Worm (Caenorhabditis elegans) whole organism, midembryonic: ENCODE data around the gene C50A2.3.
"Not testable (repeated sequence)": the region's sequence is repeated elsewhere in the genome, so short reads cannot be mapped to it uniquely, and the experiment has no call there.

Source experiments
- T22C8.4 ChIP-seq: fragments of 200-800 bp; sonication (Bioruptor generic); IDR thresholded peaks from 2 replicates; pipeline ENCODE4 v1.3.6; 2022; ENCODE audit warnings: missing genetic modification characterization, missing compliant biosample characterization
- cog-1 ChIP-seq: sonication (generic microtip); optimal IDR thresholded peaks from 2 replicates; lab custom pipeline; 2016; ENCODE audit warnings: missing genetic modification characterization, missing compliant biosample characterization
- flt-1 ChIP-seq: fragments of 200-800 bp; sonication (Bioruptor generic); IDR thresholded peaks from 2 replicates; pipeline ENCODE4 v1.3.6; 2022; ENCODE audit warnings: missing genetic modification characterization, missing compliant biosample characterization
- klf-2 ChIP-seq: fragments of 200-800 bp; sonication (Bioruptor generic); conservative IDR thresholded peaks from 2 replicates; pipeline ENCODE4 v1.3.6; 2022; ENCODE audit warnings: missing genetic modification reagents, missing genetic modification characterization, missing compliant biosample characterization
- med-1 ChIP-seq: sonication (generic microtip); optimal IDR thresholded peaks from 2 replicates; lab custom pipeline; 2017; ENCODE audit warnings: missing genetic modification characterization, mild to moderate bottlenecking, missing compliant biosample characterization, antibody characterized with exemption, missing genetic modification reagents; ENCODE audit not compliant: insufficient read depth
- ref-1 ChIP-seq: fragments of 200-800 bp; sonication (Bioruptor generic); conservative IDR thresholded peaks from 2 replicates; pipeline ENCODE4 v1.3.6; 2022; ENCODE audit warnings: missing genetic modification reagents, missing genetic modification characterization, missing compliant biosample characterization
- tab-1 ChIP-seq: fragments of 200-800 bp; sonication (Bioruptor generic); IDR thresholded peaks from 2 replicates; pipeline ENCODE4 v1.3.6; 2022; ENCODE audit warnings: missing genetic modification characterization, missing compliant biosample characterization
- ztf-23 ChIP-seq: fragments of 200-800 bp; sonication (Bioruptor generic); IDR thresholded peaks from 2 replicates; pipeline ENCODE4 v1.3.6; 2022; ENCODE audit warnings: missing genetic modification reagents, missing genetic modification characterization, missing compliant biosample characterization
- ztf-29 ChIP-seq: fragments of 200-800 bp; sonication (Bioruptor generic); IDR thresholded peaks from 2 replicates; pipeline ENCODE4 v1.3.6; 2022; ENCODE audit warnings: missing genetic modification reagents, missing genetic modification characterization, missing compliant biosample characterization

Gene C50A2.3

ce11 chrIV:1157928-1158327, at the start of gene C50A2.3:
C50A2.3 (minus strand) TSS chrIV:1158028.
- no peak for TF ChIP-seq T22C8.4 (GFP tag; lab: Robert Waterston, UW)
- no peak for TF ChIP-seq ztf-29 (GFP tag; lab: Robert Waterston, UW)
- TF ChIP-seq med-1 (GFP tag; lab: Kevin White, UChicago) = no peak
- no peak for TF ChIP-seq ztf-23

- TF ChIP-seq T22C8.4 (GFP tag; lab: Robert Waterston, UW) (no peak), med-1 (GFP tag; lab: Kevin White, UChicago) (no peak), ztf-23 (no peak), flt-1 (GFP tag; lab: Robert Waterston, UW) (no peak), ref-1 (GFP tag; lab: Robert Waterston, UW) (no peak), cog-1 (no peak)
These were observed 47.0 kb upstream of the C50A2.3 start, which contains the start of gene dsl-2 for ce11 chrIV:1204870-1205269. dsl-2 (minus strand) TSS chrIV:1204970.

ce11 chrIV:1199501-1199900, 41.7 kb upstream of the C50A2.3 start:
- TF ChIP-seq T22C8.4 (GFP tag; lab: Robert Waterston, UW) (no peak), flt-1 (GFP tag; lab: Robert Waterston, UW) (no peak), ref-1 (GFP tag; lab: Robert Waterston, UW) (no peak), cog-1 (no peak), klf-2 (GFP tag; lab: Robert Waterston, UW) (no peak), tab-1 (GFP tag; lab: Robert Waterston, UW) (no peak), med-1 (GFP tag; lab: Kevin White, UChicago) (no peak), ztf-23 (no peak), ztf-29 (GFP tag; lab: Robert Waterston, UW) (no peak)

ce11 chrIV:1192765-1193164, 34.9 kb upstream of the C50A2.3 start, which contains the start of gene spl-3:
spl-3 (plus strand) TSS chrIV:1193065.
- no peak for TF ChIP-seq T22C8.4 (GFP tag; lab: Robert Waterston, UW)
- TF ChIP-seq ref-1 (GFP tag; lab: Robert Waterston, UW) = no peak
- no peak for TF ChIP-seq med-1 (GFP tag; lab: Kevin White, UChicago)
- TF ChIP-seq cog-1 = no peak
- no peak for TF ChIP-seq tab-1 (GFP tag; lab: Robert Waterston, UW)
- TF ChIP-seq flt-1 (GFP tag; lab: Robert Waterston, UW) = no peak
- TF ChIP-seq klf-2 (GFP tag; lab: Robert Waterston, UW) = no peak
- TF ChIP-seq ztf-29 (GFP tag; lab: Robert Waterston, UW) = no peak
- TF ChIP-seq ztf-23 = no peak

- TF ChIP-seq klf-2 (GFP tag; lab: Robert Waterston, UW); T22C8.4 (GFP tag; lab: Robert Waterston, UW); ztf-23: not testable (repeated sequence)
These were observed 29.7 kb upstream of the C50A2.3 start, which contains the start of gene mdt-20 for ce11 chrIV:1187502-1187901. mdt-20 (plus strand) TSS chrIV:1187802.

- not testable (repeated sequence) for TF ChIP-seq ztf-23; tab-1 (GFP tag; lab: Robert Waterston, UW); ztf-29 (GFP tag; lab: Robert Waterston, UW)
These were observed 24.5 kb upstream of the C50A2.3 start, which contains the start of gene rmif-2 for ce11 chrIV:1182292-1182691. rmif-2 (plus strand) TSS chrIV:1182592.

ce11 chrIV:1177683-1178082, 19.9 kb upstream of the C50A2.3 start, which contains the start of gene Y104H12D.2:
Y104H12D.2 (plus strand) TSS chrIV:1178022.
- TF ChIP-seq tab-1 (GFP tag; lab: Robert Waterston, UW) (no peak), ztf-23 (no peak), med-1 (GFP tag; lab: Kevin White, UChicago) (no peak), ztf-29 (GFP tag; lab: Robert Waterston, UW) (no peak), T22C8.4 (GFP tag; lab: Robert Waterston, UW) (no peak), klf-2 (GFP tag; lab: Robert Waterston, UW) (no peak), ref-1 (GFP tag; lab: Robert Waterston, UW) (no peak), cog-1 (no peak), flt-1 (GFP tag; lab: Robert Waterston, UW) (no peak)

- TF ChIP-seq cog-1 (no peak), ztf-29 (GFP tag; lab: Robert Waterston, UW) (no peak), klf-2 (GFP tag; lab: Robert Waterston, UW) (no peak), flt-1 (GFP tag; lab: Robert Waterston, UW) (no peak), med-1 (GFP tag; lab: Kevin White, UChicago) (no peak), ref-1 (GFP tag; lab: Robert Waterston, UW) (no peak), T22C8.4 (GFP tag; lab: Robert Waterston, UW) (no peak; the same call in 1 of the 2 replicates), tab-1 (GFP tag; lab: Robert Waterston, UW) (no peak), ztf-23 (no peak)
These were observed 18.8 kb upstream of the C50A2.3 start for ce11 chrIV:1176613-1177012.

ce11 chrIV:1174411-1174810, 16.6 kb upstream of the C50A2.3 start:
- TF ChIP-seq T22C8.4 (GFP tag; lab: Robert Waterston, UW) (peak; percentile 73), flt-1 (GFP tag; lab: Robert Waterston, UW) (no peak)

- TF ChIP-seq tab-1 (GFP tag; lab: Robert Waterston, UW) (no peak), klf-2 (GFP tag; lab: Robert Waterston, UW) (no peak), ref-1 (GFP tag; lab: Robert Waterston, UW) (no peak), ztf-23 (no peak), flt-1 (GFP tag; lab: Robert Waterston, UW) (no peak), cog-1 (no peak), T22C8.4 (GFP tag; lab: Robert Waterston, UW) (no peak), ztf-29 (GFP tag; lab: Robert Waterston, UW) (no peak), med-1 (GFP tag; lab: Kevin White, UChicago) (no peak)
These were observed 12.6 kb upstream of the C50A2.3 start, which contains the start of gene cec-2 for ce11 chrIV:1170408-1170807. cec-2 (plus strand) TSS chrIV:1170708.
